Fruit fly (Drosophila melanogaster) whole organism, wandering third instar larva: ENCODE measurements around the gene Neu2.

Experiments used
- Abd-B ChIP-seq: fragments of >200 bp; optimal IDR thresholded peaks from 2 replicates; lab custom pipeline; 2017; ENCODE audit warnings: missing biosample characterization, missing genetic modification characterization
- Dfd ChIP-seq: fragments of >200 bp; optimal IDR thresholded peaks from 2 replicates; lab custom pipeline; 2017; ENCODE audit warnings: missing biosample characterization, missing genetic modification characterization
- Dif ChIP-seq: fragments of 200-275, 200-300 bp; sonication (Bioruptor generic); optimal IDR thresholded peaks from 2 replicates; lab custom pipeline; 2018; ENCODE audit warnings: missing biosample characterization, missing genetic modification characterization; ENCODE audit not compliant: partially characterized antibody
- Hnf4 ChIP-seq: fragments of 200-800 bp; sonication (Bioruptor generic); optimal IDR thresholded peaks from 2 replicates; lab custom pipeline; 2016; ENCODE audit warnings: missing biosample characterization, mild to moderate bottlenecking, missing genetic modification characterization
- Hr83 ChIP-seq: fragments of 200-300 bp; sonication (Bioruptor generic); optimal IDR thresholded peaks from 2 replicates; lab custom pipeline; 2016; ENCODE audit warnings: missing biosample characterization, mild to moderate bottlenecking, missing genetic modification characterization, moderate library complexity; ENCODE audit not compliant: poor library complexity, severe bottlenecking
- Rel ChIP-seq, 2 experiments: fragments of 200-800 bp; sonication (Bioruptor generic) in 1 of 2; optimal IDR thresholded peaks; 2 replicates in 1 of 2; 3 replicates in 1 of 2; lab custom pipeline; 2016 to 2019; ENCODE audit warnings: mild to moderate bottlenecking in 2 of 2, missing biosample characterization in 2 of 2, missing genetic modification characterization in 2 of 2, moderate library complexity in 1 of 2
- h ChIP-seq: fragments of 200-800 bp; sonication (Bioruptor generic); optimal IDR thresholded peaks from 3 replicates; lab custom pipeline; 2016; ENCODE audit warnings: missing biosample characterization, mild to moderate bottlenecking, missing genetic modification characterization
- usp ChIP-seq: fragments of >200 bp; optimal IDR thresholded peaks from 2 replicates; lab custom pipeline; 2017; ENCODE audit warnings: missing biosample characterization, missing genetic modification characterization

DNA sequence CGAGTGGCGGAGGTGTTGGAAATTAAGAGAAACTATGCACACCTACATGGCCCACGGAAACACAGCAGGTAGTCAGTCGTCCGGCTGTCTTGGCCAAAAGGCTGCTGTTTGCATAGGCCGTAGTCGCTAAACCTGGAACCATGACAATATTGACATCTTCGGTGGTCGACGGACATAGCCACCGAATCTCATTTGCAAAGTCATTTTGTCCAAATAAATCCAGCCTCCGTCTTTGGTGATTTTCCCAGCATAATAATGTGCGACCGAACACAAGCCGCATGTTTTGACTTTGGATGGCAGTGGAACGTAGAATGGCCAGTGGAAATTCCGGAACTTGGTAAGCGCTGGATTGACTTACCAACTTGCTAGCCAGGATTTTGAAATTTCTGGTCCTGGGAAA is 41.0 kb downstream of the Neu2 start:
- TF ChIP-seq h (no peak), Rel (GFP tag; optimal IDR thresholded peaks at IDR 0.05; lab: Kevin White, UChicago) (no peak), Rel (tag; optimal IDR thresholded peaks at IDR 0.05; lab: Kevin White, UChicago) (no peak), Hnf4 (GFP tag; lab: Kevin White, UChicago) (no peak), usp (GFP tag; lab: Kevin White, UChicago) (no peak), Dfd (GFP tag; lab: Kevin White, UChicago) (no peak), Hr83 (GFP tag; lab: Kevin White, UChicago) (no peak), Abd-B (GFP tag; lab: Kevin White, UChicago) (no peak), Dif (GFP tag; lab: Kevin White, UChicago) (no peak)
